Worm (Caenorhabditis elegans) whole organism, L4 larva: Measurements from ENCODE around the gene ctg-2.

ENCODE experiments used
- F44E2.7 ChIP-seq: fragments of 200-800 bp; sonication (Bioruptor generic); IDR thresholded peaks from 2 replicates; pipeline ENCODE4 v2.1.2; 2022; ENCODE audit warnings: missing genetic modification characterization, missing compliant biosample characterization
- Y105C5A.15 ChIP-seq: fragments of 200-800 bp; sonication (Bioruptor generic); IDR thresholded peaks from 2 replicates; pipeline ENCODE4 v1.3.6; 2022; ENCODE audit warnings: missing genetic modification characterization, missing compliant biosample characterization
- ceh-32 ChIP-seq: sonication (generic microtip); optimal IDR thresholded peaks from 2 replicates; lab custom pipeline; 2016; ENCODE audit warnings: mild to moderate bottlenecking, missing genetic modification characterization, missing compliant biosample characterization; ENCODE audit not compliant: poor library complexity
- egl-27 ChIP-seq: sonication (generic microtip); optimal IDR thresholded peaks from 3 replicates; lab custom pipeline; 2017; ENCODE audit warnings: missing biosample characterization, missing genetic modification reagents, missing genetic modification characterization
- fos-1 ChIP-seq: fragments of 150-350 bp; optimal IDR thresholded peaks from 2 replicates; lab custom pipeline; 2014; ENCODE audit warnings: missing biosample characterization, missing genetic modification characterization
- lin-13 ChIP-seq: fragments of 150-350 bp; optimal IDR thresholded peaks from 2 replicates; lab custom pipeline; 2014; ENCODE audit warnings: missing biosample characterization, missing genetic modification reagents, missing genetic modification characterization

DNA sequence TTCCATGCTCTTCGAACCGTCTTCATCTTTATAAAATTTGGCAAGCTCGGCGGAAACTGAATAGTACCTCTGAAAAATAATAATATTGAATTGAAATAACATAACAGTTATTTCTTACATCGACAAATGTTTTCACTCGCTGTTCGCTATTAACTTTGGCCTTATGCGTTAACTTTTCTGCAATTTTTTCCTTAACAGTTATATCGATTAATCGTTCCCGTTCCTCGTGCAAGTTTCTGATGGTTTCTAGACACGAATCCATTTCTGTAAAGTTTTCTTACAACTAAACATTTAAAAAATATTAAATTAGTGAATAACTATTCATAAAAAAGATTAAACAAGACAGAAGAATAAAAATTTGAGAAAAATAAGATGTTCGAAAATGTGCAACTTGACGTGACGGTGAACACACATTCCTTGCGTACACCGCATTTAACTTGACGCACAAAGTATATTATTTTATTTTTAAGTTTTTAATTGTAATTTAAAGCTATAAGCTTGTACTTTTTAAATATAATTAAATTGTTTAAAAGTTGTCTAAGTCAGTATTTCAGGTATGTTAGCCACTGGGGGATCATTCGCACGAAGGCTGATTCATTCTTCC is 10.4 kb downstream of the ctg-2 start, which contains the start of the genes prp-9 and mrps-18B:
- no peak for TF ChIP-seq Y105C5A.15 (GFP tag; lab: Robert Waterston, UW)
- TF ChIP-seq F44E2.7 (GFP tag; lab: Robert Waterston, UW): no peak
- TF ChIP-seq fos-1: no peak
- TF ChIP-seq ceh-32 (tag; lab: Kevin White, UChicago): no peak
- TF ChIP-seq egl-27: no peak
- no peak for TF ChIP-seq lin-13
